Worm (Caenorhabditis elegans) whole organism, midembryonic: ENCODE data around the gene C56G3.2.

Experiments
- T22C8.4 ChIP-seq: fragments of 200-800 bp; sonication (Bioruptor generic); IDR thresholded peaks from 2 replicates; pipeline ENCODE4 v1.3.6; 2022; ENCODE audit warnings: missing genetic modification characterization, missing compliant biosample characterization
- cog-1 ChIP-seq: sonication (generic microtip); optimal IDR thresholded peaks from 2 replicates; lab custom pipeline; 2016; ENCODE audit warnings: missing genetic modification characterization, missing compliant biosample characterization
- flt-1 ChIP-seq: fragments of 200-800 bp; sonication (Bioruptor generic); IDR thresholded peaks from 2 replicates; pipeline ENCODE4 v1.3.6; 2022; ENCODE audit warnings: missing genetic modification characterization, missing compliant biosample characterization
- klf-2 ChIP-seq: fragments of 200-800 bp; sonication (Bioruptor generic); conservative IDR thresholded peaks from 2 replicates; pipeline ENCODE4 v1.3.6; 2022; ENCODE audit warnings: missing genetic modification reagents, missing genetic modification characterization, missing compliant biosample characterization
- med-1 ChIP-seq: sonication (generic microtip); optimal IDR thresholded peaks from 2 replicates; lab custom pipeline; 2017; ENCODE audit warnings: missing genetic modification characterization, mild to moderate bottlenecking, missing compliant biosample characterization, antibody characterized with exemption, missing genetic modification reagents; ENCODE audit not compliant: insufficient read depth
- ref-1 ChIP-seq: fragments of 200-800 bp; sonication (Bioruptor generic); conservative IDR thresholded peaks from 2 replicates; pipeline ENCODE4 v1.3.6; 2022; ENCODE audit warnings: missing genetic modification reagents, missing genetic modification characterization, missing compliant biosample characterization
- tab-1 ChIP-seq: fragments of 200-800 bp; sonication (Bioruptor generic); IDR thresholded peaks from 2 replicates; pipeline ENCODE4 v1.3.6; 2022; ENCODE audit warnings: missing genetic modification characterization, missing compliant biosample characterization
- ztf-23 ChIP-seq: fragments of 200-800 bp; sonication (Bioruptor generic); IDR thresholded peaks from 2 replicates; pipeline ENCODE4 v1.3.6; 2022; ENCODE audit warnings: missing genetic modification reagents, missing genetic modification characterization, missing compliant biosample characterization
- ztf-29 ChIP-seq: fragments of 200-800 bp; sonication (Bioruptor generic); IDR thresholded peaks from 2 replicates; pipeline ENCODE4 v1.3.6; 2022; ENCODE audit warnings: missing genetic modification reagents, missing genetic modification characterization, missing compliant biosample characterization

ce11 chrX:7397935-7398334, 32.6 kb downstream of the C56G3.2 start, which contains the start of gene C10A4.13:
- no peak for TF ChIP-seq ztf-29
- no peak for TF ChIP-seq med-1 (GFP tag; lab: Kevin White, UChicago)
- no peak for TF ChIP-seq ref-1 (GFP tag; lab: Robert Waterston, UW)
- TF ChIP-seq klf-2 (GFP tag; lab: Robert Waterston, UW): no peak
- TF ChIP-seq T22C8.4 (GFP tag; lab: Robert Waterston, UW): no peak
- no peak for TF ChIP-seq flt-1 (GFP tag; lab: Robert Waterston, UW)
- no peak for TF ChIP-seq ztf-23 (GFP tag; lab: Robert Waterston, UW)
- no peak for TF ChIP-seq cog-1
- TF ChIP-seq tab-1: no peak
